Fruit fly (Drosophila melanogaster) whole organism, prepupa: ENCODE results near the gene Naa80.

ENCODE experiments used
- CG10631 ChIP-seq: fragments of 200-800 bp; sonication (Bioruptor generic); optimal IDR thresholded peaks from 2 replicates; lab custom pipeline; 2016; ENCODE audit warnings: missing biosample characterization, missing genetic modification characterization
- CG11902 ChIP-seq: fragments of 200-800 bp; sonication (Bioruptor generic); optimal IDR thresholded peaks from 3 replicates; lab custom pipeline; 2016; ENCODE audit warnings: missing biosample characterization, missing genetic modification characterization
- CG15336 ChIP-seq: fragments of 200-800 bp; sonication (Bioruptor generic); IDR thresholded peaks from 2 replicates; pipeline ENCODE4 v1.3.6; 2022; ENCODE audit warnings: missing biosample characterization, missing genetic modification characterization
- CG16779 ChIP-seq: fragments of 200-800 bp; sonication (Bioruptor generic); optimal IDR thresholded peaks from 3 replicates; lab custom pipeline; 2017; ENCODE audit warnings: missing biosample characterization, mild to moderate bottlenecking, missing genetic modification characterization
- CG31627 ChIP-seq: fragments of 200-800 bp; sonication (Bioruptor generic); optimal IDR thresholded peaks from 3 replicates; lab custom pipeline; 2016; ENCODE audit warnings: missing biosample characterization, missing genetic modification characterization
- CG34406 ChIP-seq: fragments of 200-800 bp; sonication (Bioruptor generic); optimal IDR thresholded peaks from 3 replicates; lab custom pipeline; 2016; ENCODE audit warnings: missing biosample characterization, missing genetic modification characterization
- CG6163 ChIP-seq: fragments of 200-800 bp; sonication (Bioruptor generic); IDR thresholded peaks from 3 replicates; pipeline ENCODE4 v1.3.6; 2022; ENCODE audit warnings: missing biosample characterization, missing genetic modification characterization
- CG6276 ChIP-seq: fragments of 200-800 bp; sonication (Bioruptor generic); optimal IDR thresholded peaks from 2 replicates; lab custom pipeline; 2017; ENCODE audit warnings: missing biosample characterization, mild to moderate bottlenecking, missing genetic modification characterization
- CG6792 ChIP-seq: fragments of 200-800 bp; sonication (Bioruptor generic); optimal IDR thresholded peaks from 3 replicates; lab custom pipeline; 2016; ENCODE audit warnings: missing biosample characterization, missing genetic modification characterization
- CG6854 ChIP-seq: fragments of 200-800 bp; sonication (Bioruptor generic); optimal IDR thresholded peaks from 2 replicates; lab custom pipeline; 2017; ENCODE audit warnings: missing biosample characterization, mild to moderate bottlenecking, missing genetic modification characterization
- CG8319 ChIP-seq: fragments of 200-800 bp; sonication (Bioruptor generic); optimal IDR thresholded peaks from 3 replicates; lab custom pipeline; 2016; ENCODE audit warnings: missing biosample characterization, missing genetic modification characterization
- CG9139 ChIP-seq: fragments of 200-800 bp; sonication (Bioruptor generic); optimal IDR thresholded peaks from 3 replicates; lab custom pipeline; 2017; ENCODE audit warnings: missing biosample characterization, mild to moderate bottlenecking, missing genetic modification characterization
- Eip75B ChIP-seq: fragments of 200-800 bp; sonication (Bioruptor generic); optimal IDR thresholded peaks from 3 replicates; lab custom pipeline; 2016; ENCODE audit warnings: missing biosample characterization, missing genetic modification characterization
- Eip78C ChIP-seq: fragments of 200-800 bp; sonication (Bioruptor generic); peaks from one replicate; lab custom pipeline; 2016; ENCODE audit warnings: missing biosample characterization, missing genetic modification characterization
- Eip93F ChIP-seq: fragments of 200-800 bp; sonication (Bioruptor generic); optimal IDR thresholded peaks from 2 replicates; lab custom pipeline; 2016; ENCODE audit warnings: missing biosample characterization, mild to moderate bottlenecking, missing genetic modification characterization
- Gug ChIP-seq: fragments of 200-800 bp; sonication (Bioruptor generic); IDR thresholded peaks from 2 replicates; pipeline ENCODE4 v1.3.6; 2022; ENCODE audit warnings: missing biosample characterization, missing genetic modification characterization
- Hr38 ChIP-seq: sonication (Bioruptor generic); optimal IDR thresholded peaks from 2 replicates; lab custom pipeline; 2016; ENCODE audit warnings: missing biosample characterization, missing genetic modification characterization
- Hr39 ChIP-seq: fragments of 200-800 bp; sonication (Bioruptor generic); optimal IDR thresholded peaks from 2 replicates; lab custom pipeline; 2016; ENCODE audit warnings: missing biosample characterization, missing genetic modification characterization
- Hr4 ChIP-seq: fragments of 200-800 bp; sonication (Bioruptor generic); optimal IDR thresholded peaks from 3 replicates; lab custom pipeline; 2016; ENCODE audit warnings: missing biosample characterization, missing genetic modification characterization
- Met ChIP-seq: fragments of 200-800 bp; sonication (Bioruptor generic); optimal IDR thresholded peaks from 3 replicates; lab custom pipeline; 2016; ENCODE audit warnings: missing biosample characterization, missing genetic modification characterization
- fd59A ChIP-seq: fragments of 200-800 bp; sonication (Bioruptor generic); optimal IDR thresholded peaks from 2 replicates; lab custom pipeline; 2017; ENCODE audit warnings: missing biosample characterization, mild to moderate bottlenecking, missing genetic modification characterization, missing genetic modification reagents
- fkh ChIP-seq: fragments of 200-800 bp; sonication (Bioruptor generic); optimal IDR thresholded peaks from 3 replicates; lab custom pipeline; 2017; ENCODE audit warnings: missing biosample characterization, mild to moderate bottlenecking, missing genetic modification characterization, moderate library complexity
- net ChIP-seq: fragments of 200-800 bp; sonication (Bioruptor generic); optimal IDR thresholded peaks from 3 replicates; lab custom pipeline; 2016; ENCODE audit warnings: missing biosample characterization, missing genetic modification characterization
- ss ChIP-seq, 2 experiments: fragments of 200-800 bp; sonication (Bioruptor generic); optimal IDR thresholded peaks; 2 replicates in 1 of 2; 3 replicates in 1 of 2; lab custom pipeline; 2017 to 2018; ENCODE audit warnings: mild to moderate bottlenecking in 2 of 2, missing biosample characterization in 2 of 2, missing genetic modification characterization in 2 of 2, moderate library complexity in 1 of 2
- svp ChIP-seq: fragments of 200-800 bp; sonication (Bioruptor generic); peaks from one replicate; lab custom pipeline; 2016; ENCODE audit warnings: missing biosample characterization, missing genetic modification characterization
- vri ChIP-seq: fragments of 200-800 bp; sonication (Bioruptor generic); optimal IDR thresholded peaks from 3 replicates; lab custom pipeline; 2016; ENCODE audit warnings: missing biosample characterization, mild to moderate bottlenecking, missing genetic modification characterization

Gene Naa80

dm6 chr3R:9767620-9768592 is at the start of gene Naa80 (continued):
- TF ChIP-seq vri: peak; percentile 60
- peak; percentile 79 for TF ChIP-seq CG31627 (GFP tag; lab: Kevin White, UChicago)
- peak; percentile 40; the same call in 1 of the 2 replicates for TF ChIP-seq CG15336 (GFP tag; lab: Robert Waterston, UW)
- peak; percentile 59; the same call in 2 of the 3 replicates for TF ChIP-seq CG6163 (GFP tag; lab: Robert Waterston, UW)
- TF ChIP-seq CG16779 (tag; lab: Kevin White, UChicago): no peak
- peak; percentile 32 for TF ChIP-seq CG11902
- TF ChIP-seq fkh (GFP tag; lab: Kevin White, UChicago): peak; percentile 80
- TF ChIP-seq CG6854 (GFP tag; lab: Kevin White, UChicago): no peak
- no peak for TF ChIP-seq Gug (GFP tag; lab: Robert Waterston, UW)
- TF ChIP-seq CG10631 (GFP tag; lab: Kevin White, UChicago): peak; percentile 75

- TF ChIP-seq fkh (GFP tag; lab: Kevin White, UChicago) (peak; percentile 55), Hr39 (GFP tag; lab: Kevin White, UChicago) (no peak)
Observed at dm6 chr3R:9725121-9725956, 42.3 kb upstream of the Naa80 start, which contains the start of gene hyd. Gene hyd (minus strand): TSS chr3R:9725615.

dm6 chr3R:9730784-9731183 is 36.9 kb upstream of the Naa80 start, which contains the start of gene FoxP:
Gene FoxP (minus strand): TSS chr3R:9730872.
- no peak for TF ChIP-seq Hr38 (GFP tag; lab: Kevin White, UChicago)
- no peak for TF ChIP-seq CG6163 (GFP tag; lab: Robert Waterston, UW)
- no peak for TF ChIP-seq Hr4 (GFP tag; lab: Kevin White, UChicago)
- no peak for TF ChIP-seq Met (GFP tag; lab: Kevin White, UChicago)
- no peak for TF ChIP-seq CG34406 (GFP tag; lab: Kevin White, UChicago)
- TF ChIP-seq CG8319: no peak
- no peak for TF ChIP-seq Gug (GFP tag; lab: Robert Waterston, UW)
- no peak for TF ChIP-seq net (GFP tag; lab: Kevin White, UChicago)
- no peak for TF ChIP-seq ss (GFP tag; optimal IDR thresholded peaks at IDR 0.05; lab: Kevin White, UChicago)
- TF ChIP-seq Eip78C (GFP tag; lab: Kevin White, UChicago): no peak
- no peak for TF ChIP-seq CG6276 (GFP tag; lab: Kevin White, UChicago)
- TF ChIP-seq CG10631 (GFP tag; lab: Kevin White, UChicago): no peak
- no peak for TF ChIP-seq CG6792 (GFP tag; lab: Kevin White, UChicago)
- TF ChIP-seq Hr39 (GFP tag; lab: Kevin White, UChicago): no peak
- TF ChIP-seq Eip93F (GFP tag; lab: Kevin White, UChicago): no peak
- no peak for TF ChIP-seq CG9139 (GFP tag; lab: Kevin White, UChicago)
- TF ChIP-seq fd59A (GFP tag; lab: Kevin White, UChicago): no peak
- TF ChIP-seq fkh (GFP tag; lab: Kevin White, UChicago): no peak
- TF ChIP-seq CG6854 (GFP tag; lab: Kevin White, UChicago): no peak
- no peak for TF ChIP-seq CG16779 (tag; lab: Kevin White, UChicago)

- TF ChIP-seq CG6163 (GFP tag; lab: Robert Waterston, UW) (no peak), Hr39 (GFP tag; lab: Kevin White, UChicago) (no peak), ss (GFP tag; optimal IDR thresholded peaks at IDR 0.05; lab: Kevin White, UChicago) (no peak), vri (no peak), CG11902 (no peak), Eip75B (GFP tag; lab: Kevin White, UChicago) (no peak)
- TF ChIP-seq, all 60 proteins: peak for 0
Observed at dm6 chr3R:9733150-9733549, 34.5 kb upstream of the Naa80 start, which contains the start of gene alphaTub85E. Gene alphaTub85E (minus strand): TSS chr3R:9733250.

dm6 chr3R:9735151-9735550 is 32.5 kb upstream of the Naa80 start:
- no peak for TF ChIP-seq Eip75B (GFP tag; lab: Kevin White, UChicago)
- peak; percentile 54 for TF ChIP-seq svp (GFP tag; lab: Kevin White, UChicago)
